Fruit fly (Drosophila melanogaster) whole organism, embryonic: ENCODE data around the gene THADA.
A peak's percentile ranks its signal among the peaks of the same experiment; 100 is the strongest.

Source experiments
- CG10431 ChIP-seq: fragments of 200-800 bp; sonication (Bioruptor generic); optimal IDR thresholded peaks from 3 replicates; lab custom pipeline; 2018; ENCODE audit warnings: missing biosample characterization, mild to moderate bottlenecking, missing genetic modification characterization
- CG11560 ChIP-seq: fragments of 200-800 bp; sonication (Bioruptor generic); IDR thresholded peaks from 3 replicates; pipeline ENCODE4 v1.3.6; 2022; ENCODE audit warnings: missing biosample characterization, missing genetic modification characterization
- CG12219 ChIP-seq: fragments of 200-800 bp; sonication (Bioruptor generic); optimal IDR thresholded peaks from 3 replicates; lab custom pipeline; 2018; ENCODE audit warnings: missing biosample characterization, mild to moderate bottlenecking, missing genetic modification characterization
- CG1233 ChIP-seq: fragments of 200-800 bp; sonication (Bioruptor generic); optimal IDR thresholded peaks from 4 replicates; lab custom pipeline; 2018; ENCODE audit warnings: missing biosample characterization, mild to moderate bottlenecking, missing genetic modification characterization
- CG15011 ChIP-seq: fragments of 200-800 bp; sonication (Bioruptor generic); optimal IDR thresholded peaks from 3 replicates; lab custom pipeline; 2018; ENCODE audit warnings: missing biosample characterization, mild to moderate bottlenecking, missing genetic modification characterization
- CG17328 ChIP-seq: fragments of 200-800 bp; sonication (Bioruptor generic); IDR thresholded peaks from 2 replicates; pipeline ENCODE4 v1.3.6; 2022; ENCODE audit warnings: missing biosample characterization, missing genetic modification characterization
- CG17385 ChIP-seq: fragments of 200-800 bp; sonication (Bioruptor generic); optimal IDR thresholded peaks from 3 replicates; lab custom pipeline; 2018; ENCODE audit warnings: missing biosample characterization, mild to moderate bottlenecking, missing genetic modification characterization
- CG18764 ChIP-seq: fragments of 200-800 bp; sonication (Bioruptor generic); optimal IDR thresholded peaks from 3 replicates; lab custom pipeline; 2016; ENCODE audit warnings: missing biosample characterization, missing genetic modification characterization
- CG2889 ChIP-seq: fragments of 200-800 bp; sonication (Bioruptor generic); IDR thresholded peaks from 3 replicates; pipeline ENCODE4 v1.3.6; 2022; ENCODE audit warnings: missing biosample characterization, missing genetic modification characterization
- CG33557 ChIP-seq: fragments of 200-800 bp; sonication (Bioruptor generic); optimal IDR thresholded peaks from 2 replicates; lab custom pipeline; 2019; ENCODE audit warnings: missing biosample characterization, mild to moderate bottlenecking, missing genetic modification characterization, moderate library complexity
- CG43689 ChIP-seq: fragments of 200-800 bp; sonication (Bioruptor generic); IDR thresholded peaks from 2 replicates; pipeline ENCODE4 v1.3.6; 2022; ENCODE audit warnings: missing biosample characterization, missing genetic modification characterization
- CG5180 ChIP-seq: fragments of 200-800 bp; sonication (Bioruptor generic); optimal IDR thresholded peaks from 3 replicates; lab custom pipeline; 2017; ENCODE audit warnings: missing biosample characterization, missing genetic modification characterization, mild to moderate bottlenecking, moderate library complexity, missing genetic modification reagents
- CG5953 ChIP-seq: fragments of 200-800 bp; sonication (Bioruptor generic); IDR thresholded peaks from 2 replicates; pipeline ENCODE4 v1.3.6; 2022; ENCODE audit warnings: missing biosample characterization, missing genetic modification characterization
- CG6765 ChIP-seq: fragments of 200-800 bp; sonication (Bioruptor generic); optimal IDR thresholded peaks from 3 replicates; lab custom pipeline; 2017; ENCODE audit warnings: missing biosample characterization, mild to moderate bottlenecking, missing genetic modification characterization
- CG9609 ChIP-seq: fragments of 200-800 bp; sonication (Bioruptor generic); optimal IDR thresholded peaks from 3 replicates; lab custom pipeline; 2016; ENCODE audit warnings: missing biosample characterization, missing genetic modification characterization
- CG9932 ChIP-seq: fragments of 200-800 bp; sonication (Bioruptor generic); IDR thresholded peaks from 2 replicates; pipeline ENCODE4 v1.3.6; 2022; ENCODE audit warnings: missing biosample characterization, missing genetic modification characterization
- Chrac-16 ChIP-seq: fragments of 200-800 bp; sonication (Bioruptor generic); optimal IDR thresholded peaks from 3 replicates; lab custom pipeline; 2016; ENCODE audit warnings: missing biosample characterization, missing genetic modification characterization
- CrebB ChIP-seq: fragments of 200-800 bp; sonication (Bioruptor generic); optimal IDR thresholded peaks from 3 replicates; lab custom pipeline; 2018; ENCODE audit warnings: missing biosample characterization, mild to moderate bottlenecking, missing genetic modification characterization
- Ets97D ChIP-seq: fragments of 200-800 bp; sonication (Bioruptor generic); optimal IDR thresholded peaks from 3 replicates; lab custom pipeline; 2016; ENCODE audit warnings: missing biosample characterization, missing genetic modification characterization
- Fer2 ChIP-seq: fragments of 200-800 bp; sonication (Bioruptor generic); optimal IDR thresholded peaks from 2 replicates; lab custom pipeline; 2018; ENCODE audit warnings: missing biosample characterization, mild to moderate bottlenecking, missing genetic modification characterization, moderate library complexity
- Gsc ChIP-seq: fragments of 200-800 bp; sonication (Bioruptor generic); IDR thresholded peaks from 2 replicates; pipeline ENCODE4 v1.3.6; 2022; ENCODE audit warnings: missing biosample characterization, missing genetic modification characterization
- H15 ChIP-seq: fragments of 200-800 bp; sonication (Bioruptor generic); IDR thresholded peaks from 3 replicates; pipeline ENCODE4 v1.3.6; 2022; ENCODE audit warnings: missing biosample characterization, missing genetic modification characterization
- Lpt ChIP-seq: fragments of >200 bp; optimal IDR thresholded peaks from 2 replicates; lab custom pipeline; 2018; ENCODE audit warnings: missing biosample characterization, missing genetic modification characterization
- NC2α ChIP-seq: fragments of 200-800 bp; sonication (Bioruptor generic); optimal IDR thresholded peaks from 2 replicates; lab custom pipeline; 2016; ENCODE audit warnings: missing biosample characterization, missing genetic modification characterization
- Nf-YA ChIP-seq: fragments of 200-800 bp; sonication (Bioruptor generic); IDR thresholded peaks from 2 replicates; pipeline ENCODE4 v1.3.6; 2022; ENCODE audit warnings: missing biosample characterization, missing genetic modification characterization
- Sox102F ChIP-seq: fragments of 200-800 bp; sonication (Bioruptor generic); optimal IDR thresholded peaks from 2 replicates; lab custom pipeline; 2018; ENCODE audit warnings: missing biosample characterization, mild to moderate bottlenecking, missing genetic modification characterization, moderate library complexity
- Xrp1 ChIP-seq: fragments of 200-800 bp; sonication (Bioruptor generic); IDR thresholded peaks from 2 replicates; pipeline ENCODE4 v1.3.6; 2022; ENCODE audit warnings: missing biosample characterization, missing genetic modification characterization
- aop ChIP-seq: fragments of 200-800 bp; sonication (Bioruptor generic); IDR thresholded peaks from 2 replicates; pipeline ENCODE4 v1.3.6; 2022; ENCODE audit warnings: missing biosample characterization, missing genetic modification characterization
- cas ChIP-seq: fragments of 200-800 bp; sonication (Bioruptor generic); IDR thresholded peaks from 2 replicates; pipeline ENCODE4 v1.3.6; 2022; ENCODE audit warnings: missing biosample characterization, missing genetic modification characterization
- cg ChIP-seq: fragments of 200-800 bp; sonication (Bioruptor generic); optimal IDR thresholded peaks from 3 replicates; lab custom pipeline; 2019; ENCODE audit warnings: missing biosample characterization, mild to moderate bottlenecking, missing genetic modification characterization, moderate library complexity
- chn ChIP-seq: fragments of 200-800 bp; sonication (Bioruptor generic); optimal IDR thresholded peaks from 2 replicates; lab custom pipeline; 2016; ENCODE audit warnings: missing biosample characterization, missing genetic modification characterization
- crol ChIP-seq: fragments of 200-800 bp; sonication (Bioruptor generic); IDR thresholded peaks from 2 replicates; pipeline ENCODE4 v1.3.6; 2022; ENCODE audit warnings: missing biosample characterization, missing genetic modification characterization
- crp ChIP-seq, 2 experiments: fragments of 200-800 bp; sonication (Bioruptor generic); optimal IDR thresholded peaks; 2 replicates in 1 of 2; 3 replicates in 1 of 2; lab custom pipeline; 2017; ENCODE audit warnings: missing biosample characterization in 2 of 2, missing genetic modification characterization in 2 of 2, mild to moderate bottlenecking in 1 of 2, moderate library complexity in 1 of 2
- dmrt99B ChIP-seq: fragments of 200-800 bp; sonication (Bioruptor generic); optimal IDR thresholded peaks from 2 replicates; lab custom pipeline; 2018; ENCODE audit warnings: missing biosample characterization, mild to moderate bottlenecking, missing genetic modification characterization, moderate library complexity
- gcm ChIP-seq: fragments of 200-800 bp; sonication (Bioruptor generic); optimal IDR thresholded peaks from 2 replicates; lab custom pipeline; 2019; ENCODE audit warnings: missing biosample characterization, mild to moderate bottlenecking, missing genetic modification characterization, moderate library complexity
- gcm2 ChIP-seq: fragments of 200-800 bp; sonication (Bioruptor generic); optimal IDR thresholded peaks from 2 replicates; lab custom pipeline; 2016; ENCODE audit warnings: missing biosample characterization, missing genetic modification characterization
- grn ChIP-seq: fragments of 200-800 bp; sonication (Bioruptor generic); optimal IDR thresholded peaks from 3 replicates; lab custom pipeline; 2017; ENCODE audit warnings: missing biosample characterization, missing genetic modification characterization
- ham ChIP-seq: fragments of 200-800 bp; sonication (Bioruptor generic); IDR thresholded peaks from 2 replicates; pipeline ENCODE4 v1.3.6; 2022; ENCODE audit warnings: missing biosample characterization, missing genetic modification characterization
- insv ChIP-seq, 2 experiments: fragments of 200-800 bp; sonication (Bioruptor generic); optimal IDR thresholded peaks; 3 replicates each; lab custom pipeline; 2016 to 2018; ENCODE audit warnings: missing biosample characterization in 2 of 2, missing genetic modification characterization in 2 of 2
- inv ChIP-seq: fragments of 200-800 bp; sonication (Bioruptor generic); IDR thresholded peaks from 2 replicates; pipeline ENCODE4 v1.3.6; 2022; ENCODE audit warnings: missing biosample characterization, missing genetic modification characterization; ENCODE audit not compliant: partially characterized antibody
- jumu ChIP-seq: fragments of 200-800 bp; sonication (Bioruptor generic); optimal IDR thresholded peaks from 3 replicates; lab custom pipeline; 2016; ENCODE audit warnings: missing biosample characterization, missing genetic modification characterization
- lola ChIP-seq, 3 experiments: fragments of >200 bp in 2 of 3; fragments of 200-800 bp in 1 of 3; sonication (Bioruptor generic) in 1 of 3; optimal IDR thresholded peaks; 2 replicates each; lab custom pipeline; 2017 to 2019; ENCODE audit warnings: missing biosample characterization in 3 of 3, missing genetic modification characterization in 3 of 3, mild to moderate bottlenecking in 1 of 3, moderate library complexity in 1 of 3
- luna ChIP-seq: fragments of 200-800 bp; sonication (Bioruptor generic); optimal IDR thresholded peaks from 2 replicates; lab custom pipeline; 2016; ENCODE audit warnings: missing biosample characterization, missing genetic modification characterization
- pnt ChIP-seq: fragments of 200-800 bp; sonication (Bioruptor generic); optimal IDR thresholded peaks from 3 replicates; lab custom pipeline; 2016; ENCODE audit warnings: missing biosample characterization, missing genetic modification characterization
- schlank ChIP-seq: fragments of 200-800 bp; sonication (Bioruptor generic); optimal IDR thresholded peaks from 2 replicates; lab custom pipeline; 2018; ENCODE audit warnings: missing biosample characterization, mild to moderate bottlenecking, missing genetic modification characterization
- sens ChIP-seq: fragments of 200-800 bp; sonication (Bioruptor generic); peaks from one replicate; lab custom pipeline; 2016; ENCODE audit warnings: missing biosample characterization, missing genetic modification characterization
- sim ChIP-seq: fragments of 200-800 bp; sonication (Bioruptor generic); IDR thresholded peaks from 2 replicates; pipeline ENCODE4 v1.3.6; 2022; ENCODE audit warnings: missing biosample characterization, missing genetic modification characterization
- sqz ChIP-seq: fragments of 200-800 bp; sonication (Bioruptor generic); optimal IDR thresholded peaks from 3 replicates; lab custom pipeline; 2018; ENCODE audit warnings: missing biosample characterization, mild to moderate bottlenecking, missing genetic modification characterization
- trh ChIP-seq: fragments of 200-800 bp; sonication (Bioruptor generic); optimal IDR thresholded peaks from 2 replicates; lab custom pipeline; 2016; ENCODE audit warnings: missing biosample characterization, missing genetic modification characterization
- tx ChIP-seq: fragments of 200-800 bp; sonication (Bioruptor generic); optimal IDR thresholded peaks from 2 replicates; lab custom pipeline; 2016; ENCODE audit warnings: missing biosample characterization, missing genetic modification characterization
- zfh2 ChIP-seq: fragments of 200-800 bp; sonication (Bioruptor generic); optimal IDR thresholded peaks from 2 replicates; lab custom pipeline; 2016; ENCODE audit warnings: missing biosample characterization, missing genetic modification characterization

THADA gene

dm6 chrX:19848342-19848793, 17.0 kb downstream of the THADA start (continued):
- TF ChIP-seq CG43689 = peak; percentile 34; the same call in 1 of the 2 replicates
- 0 out of 2 replicates have a peak, but pooled peaks have one; percentile 50 for TF ChIP-seq Nf-YA
- peak; percentile 40 for TF ChIP-seq gcm (GFP tag; lab: Kevin White, UChicago)
- TF ChIP-seq CG6765 (GFP tag; lab: Kevin White, UChicago) = peak; percentile 8
- TF ChIP-seq zfh2 = peak; percentile 61
- peak; percentile 49 for TF ChIP-seq schlank (tag; lab: Kevin White, UChicago)
- TF ChIP-seq CG1233 (GFP tag; lab: Kevin White, UChicago) = peak; percentile 38
- TF ChIP-seq tx (GFP tag; lab: Kevin White, UChicago) = peak; percentile 72
- peak; percentile 9 for TF ChIP-seq Fer2 (tag; lab: Kevin White, UChicago)
- peak; percentile 74 for TF ChIP-seq Chrac-16 (GFP tag; lab: Kevin White, UChicago)
- TF ChIP-seq Gsc = no peak
- TF ChIP-seq CG9609 (GFP tag; lab: Kevin White, UChicago) = peak; percentile 66
- TF ChIP-seq trh (GFP tag; lab: Kevin White, UChicago) = peak; percentile 56
- TF ChIP-seq luna = peak; percentile 51
- peak; percentile 99 for TF ChIP-seq CG5180 (GFP tag; lab: Kevin White, UChicago)
- TF ChIP-seq pnt (GFP tag; lab: Kevin White, UChicago) = peak; percentile 75
- peak; percentile 55 for TF ChIP-seq Ets97D
- peak; percentile 79 for TF ChIP-seq Xrp1
- TF ChIP-seq inv = peak; percentile 30; the same call in 1 of the 2 replicates
- TF ChIP-seq cg (GFP tag; lab: Kevin White, UChicago) = peak; percentile 40
- peak; percentile 30 for TF ChIP-seq CrebB
- TF ChIP-seq sqz = no peak
- TF ChIP-seq jumu (GFP tag; lab: Kevin White, UChicago) = peak; percentile 70
- TF ChIP-seq CG17385 (GFP tag; lab: Kevin White, UChicago) = peak; percentile 55
- TF ChIP-seq chn (GFP tag; lab: Kevin White, UChicago) = peak; percentile 82
- TF ChIP-seq CG17328 (GFP tag; lab: Robert Waterston, UW) = peak; percentile 73
- TF ChIP-seq crp (GFP tag; optimal IDR thresholded peaks at IDR 0.05; lab: Kevin White, UChicago) = no peak
- no peak for TF ChIP-seq ham (GFP tag; lab: Robert Waterston, UW)
- peak; percentile 70; the same call in 2 of the 3 replicates for TF ChIP-seq H15 (GFP tag; lab: Robert Waterston, UW)
- TF ChIP-seq CG18764 (GFP tag; lab: Kevin White, UChicago) = peak; percentile 57
- no peak for TF ChIP-seq grn (GFP tag; lab: Kevin White, UChicago)
- TF ChIP-seq insv (GFP tag; optimal IDR thresholded peaks at IDR 0.05; lab: Kevin White, UChicago) = peak in 1 of 2 experiments; percentile 38
- no peak for TF ChIP-seq CG10431 (GFP tag; lab: Kevin White, UChicago)
- TF ChIP-seq aop (GFP tag; lab: Robert Waterston, UW) = peak; percentile 53; the same call in 1 of the 2 replicates
- peak; percentile 63 for TF ChIP-seq gcm2
- peak; percentile 60 for TF ChIP-seq Sox102F (GFP tag; lab: Kevin White, UChicago)
- TF ChIP-seq CG5953 = peak; percentile 76
- TF ChIP-seq Lpt = no peak
- TF ChIP-seq dmrt99B = peak; percentile 60
- TF ChIP-seq cas (GFP tag; lab: Robert Waterston, UW) = peak; percentile 64
- peak; percentile 94 for TF ChIP-seq sens (GFP tag; lab: Kevin White, UChicago)
- peak; percentile 59; the same call in 1 of the 2 replicates for TF ChIP-seq CG9932
- TF ChIP-seq NC2α (GFP tag; lab: Kevin White, UChicago) = peak; percentile 23
- peak; percentile 54 for TF ChIP-seq crol
- TF ChIP-seq CG33557 (GFP tag; lab: Kevin White, UChicago) = peak; percentile 0
- TF ChIP-seq CG12219 (GFP tag; lab: Kevin White, UChicago) = peak; percentile 57
- 0 out of 3 replicates have a peak, but pooled peaks have one; percentile 44 for TF ChIP-seq CG2889
- no peak for TF ChIP-seq CG11560 (tag; lab: Robert Waterston, UW)
- TF ChIP-seq CG15011 (GFP tag; lab: Kevin White, UChicago) = no peak
- TF ChIP-seq lola (GFP tag; optimal IDR thresholded peaks at IDR 0.05; lab: Kevin White, UChicago) = peak in 1 of 3 experiments; percentile 30
- peak; percentile 57; the same call in 1 of the 2 replicates for TF ChIP-seq sim (GFP tag; lab: Robert Waterston, UW)
